Worm (Caenorhabditis elegans): ENCODE measurements around the gene T25B9.9.
A peak's percentile ranks its signal among the peaks of the same experiment; 100 is the strongest.

T25B9.9 gene

DNA sequence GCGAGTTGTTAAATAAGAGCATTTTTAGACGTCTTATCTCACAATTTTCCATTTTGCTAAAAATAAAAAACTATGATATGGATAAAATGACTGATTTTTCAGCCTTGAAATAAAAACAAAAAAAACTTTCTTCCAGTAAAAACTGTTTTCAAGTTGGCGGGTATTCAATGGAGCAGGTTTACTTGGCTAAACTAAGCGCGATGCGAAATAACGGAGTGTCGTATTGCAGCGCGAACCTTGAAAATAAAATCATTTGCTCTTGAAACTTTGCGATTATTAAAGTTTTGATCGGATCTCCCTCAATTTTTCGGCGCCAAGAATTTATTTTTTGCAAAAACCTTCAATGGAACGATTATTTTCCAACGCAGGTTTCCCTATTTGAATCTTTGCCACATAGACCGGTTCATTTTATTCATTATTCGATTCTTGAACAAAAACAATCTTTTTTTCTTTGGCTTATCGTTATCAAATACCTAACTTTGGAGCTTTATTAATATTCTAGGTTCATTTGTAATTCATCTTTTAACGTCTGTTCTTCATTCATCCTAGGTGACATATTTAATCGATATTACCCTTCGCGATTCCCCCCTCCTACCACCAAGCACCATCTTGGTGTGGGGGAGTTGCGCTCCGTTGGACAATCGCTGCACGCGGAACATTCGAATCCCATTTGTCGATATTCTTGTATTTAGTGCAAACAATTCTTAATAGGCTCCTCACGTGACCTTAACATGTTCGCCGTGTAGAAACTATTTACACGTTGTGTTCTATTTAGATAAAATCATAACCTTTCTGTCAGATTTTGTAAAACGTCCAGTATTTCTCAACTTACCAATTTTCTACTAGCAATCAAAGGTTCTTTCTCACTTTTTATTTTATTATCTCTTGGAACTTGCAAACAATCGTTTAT is 34.7 kb upstream of the T25B9.9 start, which contains the start of the genes orc-5 and cyb-1 (continued):
- TF ChIP-seq unc-130 (GFP tag; optimal IDR thresholded peaks at IDR 0.05) (peak; percentile 0), fkh-10 (GFP tag; optimal IDR thresholded peaks at IDR 0.05) (no peak), D1046.2 (GFP tag; IDR thresholded peaks at IDR 0.05) (no peak), dpl-1 (GFP tag; optimal IDR thresholded peaks at IDR 0.05) (peak; percentile 96), aly-2 (tag; optimal IDR thresholded peaks at IDR 0.05) (no peak), zfp-3 (GFP tag; conservative IDR thresholded peaks at IDR 0.05) (no peak), daf-8 (GFP tag; IDR thresholded peaks at IDR 0.05) (no peak), Y48G9A.11 (GFP tag; IDR thresholded peaks at IDR 0.05) (peak; percentile 91), nhr-10 (tag; optimal IDR thresholded peaks at IDR 0.05) (no peak), F44E2.7 (GFP tag; IDR thresholded peaks at IDR 0.05) (no peak), set-16 (GFP tag; IDR thresholded peaks at IDR 0.05) (no peak), T20F7.1 (GFP tag; optimal IDR thresholded peaks at IDR 0.05) (peak; percentile 99), ztf-11 (tag; optimal IDR thresholded peaks at IDR 0.05) (no peak), mdt-29 (GFP tag; IDR thresholded peaks at IDR 0.05) (no peak), nhr-41 (GFP tag; IDR thresholded peaks at IDR 0.05) (no peak), php-3 (GFP tag; IDR thresholded peaks at IDR 0.05) (no peak), hlh-30 (tag; optimal IDR thresholded peaks at IDR 0.05; ENCODE audit: insufficient read depth) (peak; percentile 72), lin-39 (tag; optimal IDR thresholded peaks at IDR 0.05) (no peak), ZK546.5 (tag; optimal IDR thresholded peaks at IDR 0.05) (no peak), egl-27 (tag; optimal IDR thresholded peaks at IDR 0.05) (no peak), nhr-28 (tag; optimal IDR thresholded peaks at IDR 0.05) (no peak), ceh-20 (GFP tag; IDR thresholded peaks at IDR 0.05) (no peak), nhr-77 (tag; optimal IDR thresholded peaks at IDR 0.05) (no peak), ceh-28 (tag; optimal IDR thresholded peaks at IDR 0.05) (no peak), dmd-9 (GFP tag; IDR thresholded peaks at IDR 0.05) (no peak), zfp-2 (tag; optimal IDR thresholded peaks at IDR 0.05) (no peak), lir-3 (tag; optimal IDR thresholded peaks at IDR 0.05) (no peak), ctbp-1 (GFP tag; IDR thresholded peaks at IDR 0.05) (no peak), ztf-7 (tag; optimal IDR thresholded peaks at IDR 0.05) (no peak), unc-62 (GFP tag; optimal IDR thresholded peaks at IDR 0.05 in 1 of 2) (peak in 1 of 2 experiments; percentile 92), unc-62 (tag; optimal IDR thresholded peaks at IDR 0.05) (no peak), Y5F2A.4 (GFP tag; optimal IDR thresholded peaks at IDR 0.05) (no peak), snpc-1.2 (GFP tag; IDR thresholded peaks at IDR 0.05) (no peak), ceh-62 (tag; optimal IDR thresholded peaks at IDR 0.05) (no peak), lin-38 (GFP tag; IDR thresholded peaks at IDR 0.05) (no peak), nhr-48 (tag; optimal IDR thresholded peaks at IDR 0.05) (no peak), hlh-11 (tag; optimal IDR thresholded peaks at IDR 0.05) (peak; percentile 9), ceh-82 (tag; optimal IDR thresholded peaks at IDR 0.05) (no peak), mdl-1 (tag; optimal IDR thresholded peaks at IDR 0.05) (peak in 1 of 2 experiments; percentile 8), zip-11 (GFP tag; IDR thresholded peaks at IDR 0.05) (no peak), nhr-237 (tag; optimal IDR thresholded peaks at IDR 0.05) (no peak), pha-4 (GFP tag; IDR thresholded peaks at IDR 0.05) (no peak), pha-4 (tag; optimal IDR thresholded peaks at IDR 0.05) (no peak), spr-3 (GFP tag; optimal IDR thresholded peaks at IDR 0.05) (no peak), mep-1 (tag; optimal IDR thresholded peaks at IDR 0.05) (no peak), fos-1 (tag; optimal IDR thresholded peaks at IDR 0.05) (no peak), egl-43 (GFP tag; IDR thresholded peaks at IDR 0.05) (no peak), lin-15B (tag; optimal IDR thresholded peaks at IDR 0.05) (peak; percentile 39), jun-1 (tag; optimal IDR thresholded peaks at IDR 0.05) (no peak), daf-16 (GFP tag; optimal IDR thresholded peaks at IDR 0.05) (no peak), daf-16 (tag; optimal IDR thresholded peaks at IDR 0.05) (peak; percentile 44), dmd-6 (GFP tag; IDR thresholded peaks at IDR 0.05) (peak; percentile 22; the same call in 1 of the 2 replicates)
